Fruit fly (Drosophila melanogaster) whole organism, embryonic: ENCODE data around the gene slmo.
A peak's percentile ranks its signal among the peaks of the same experiment; 100 is the strongest.

Source experiments
- B-H2 ChIP-seq: fragments of 200-800 bp; sonication (Bioruptor generic); optimal IDR thresholded peaks from 2 replicates; lab custom pipeline; 2018; ENCODE audit warnings: missing biosample characterization, mild to moderate bottlenecking, missing genetic modification characterization
- Blimp-1 ChIP-seq: fragments of 200-800 bp; sonication (Bioruptor generic); optimal IDR thresholded peaks from 3 replicates; lab custom pipeline; 2018; ENCODE audit warnings: missing biosample characterization, missing genetic modification characterization, mild to moderate bottlenecking, moderate library complexity, missing genetic modification reagents
- CG10274 ChIP-seq: fragments of 200-800 bp; sonication (Bioruptor generic); optimal IDR thresholded peaks from 3 replicates; lab custom pipeline; 2017; ENCODE audit warnings: missing biosample characterization, mild to moderate bottlenecking, missing genetic modification characterization
- CG10543 ChIP-seq: fragments of 200-800 bp; sonication (Bioruptor generic); optimal IDR thresholded peaks from 3 replicates; lab custom pipeline; 2017; ENCODE audit warnings: missing biosample characterization, mild to moderate bottlenecking, missing genetic modification characterization, moderate library complexity
- CG11696 ChIP-seq: fragments of 200-800 bp; sonication (Bioruptor generic); IDR thresholded peaks from 2 replicates; pipeline ENCODE4 v1.3.6; 2022; ENCODE audit warnings: missing biosample characterization, missing genetic modification characterization
- CG11723 ChIP-seq: fragments of 200-800 bp; sonication (Bioruptor generic); optimal IDR thresholded peaks from 2 replicates; lab custom pipeline; 2017; ENCODE audit warnings: missing biosample characterization, mild to moderate bottlenecking, missing genetic modification characterization
- CG12391 ChIP-seq: fragments of 200-800 bp; sonication (Bioruptor generic); optimal IDR thresholded peaks from 3 replicates; lab custom pipeline; 2018; ENCODE audit warnings: missing biosample characterization, mild to moderate bottlenecking, missing genetic modification characterization, moderate library complexity
- CG12744 ChIP-seq: fragments of 200-800 bp; sonication (Bioruptor generic); optimal IDR thresholded peaks from 2 replicates; lab custom pipeline; 2016; ENCODE audit warnings: missing biosample characterization, missing genetic modification characterization
- CG13894 ChIP-seq: fragments of 200-800 bp; sonication (Bioruptor generic); optimal IDR thresholded peaks from 3 replicates; lab custom pipeline; 2018; ENCODE audit warnings: missing biosample characterization, mild to moderate bottlenecking, missing genetic modification characterization, moderate library complexity
- CG15696 ChIP-seq: fragments of 200-800 bp; sonication (Bioruptor generic); optimal IDR thresholded peaks from 2 replicates; lab custom pipeline; 2019; ENCODE audit warnings: missing biosample characterization, mild to moderate bottlenecking, missing genetic modification characterization, moderate library complexity
- CG17361 ChIP-seq: fragments of 200-800 bp; sonication (Bioruptor generic); IDR thresholded peaks from 3 replicates; pipeline ENCODE4 v1.3.6; 2022; ENCODE audit warnings: missing biosample characterization, missing genetic modification characterization
- CG17612 ChIP-seq: fragments of 200-800 bp; sonication (Bioruptor generic); IDR thresholded peaks from 2 replicates; pipeline ENCODE4 v1.3.6; 2022; ENCODE audit warnings: missing biosample characterization, missing genetic modification characterization
- CG17802 ChIP-seq: fragments of 200-800 bp; sonication (Bioruptor generic); optimal IDR thresholded peaks from 2 replicates; lab custom pipeline; 2018; ENCODE audit warnings: missing biosample characterization, mild to moderate bottlenecking, missing genetic modification characterization, moderate library complexity
- CG2889 ChIP-seq: fragments of 200-800 bp; sonication (Bioruptor generic); IDR thresholded peaks from 3 replicates; pipeline ENCODE4 v1.3.6; 2022; ENCODE audit warnings: missing biosample characterization, missing genetic modification characterization
- CG3065 ChIP-seq: fragments of 200-800 bp; sonication (Bioruptor generic); optimal IDR thresholded peaks from 2 replicates; lab custom pipeline; 2016; ENCODE audit warnings: missing biosample characterization, missing genetic modification characterization
- CG34422 ChIP-seq: fragments of 200-800 bp; sonication (Bioruptor generic); IDR thresholded peaks from 3 replicates; pipeline ENCODE4 v1.3.6; 2022; ENCODE audit warnings: missing biosample characterization, missing genetic modification characterization
- CG43689 ChIP-seq: fragments of 200-800 bp; sonication (Bioruptor generic); IDR thresholded peaks from 2 replicates; pipeline ENCODE4 v1.3.6; 2022; ENCODE audit warnings: missing biosample characterization, missing genetic modification characterization
- CG5953 ChIP-seq: fragments of 200-800 bp; sonication (Bioruptor generic); IDR thresholded peaks from 2 replicates; pipeline ENCODE4 v1.3.6; 2022; ENCODE audit warnings: missing biosample characterization, missing genetic modification characterization
- CG6254 ChIP-seq: fragments of 200-800 bp; sonication (Bioruptor generic); optimal IDR thresholded peaks from 3 replicates; lab custom pipeline; 2017; ENCODE audit warnings: mild to moderate bottlenecking, missing biosample characterization, missing genetic modification reagents, missing genetic modification characterization
- Camta ChIP-seq: fragments of 200-800 bp; sonication (Bioruptor generic); optimal IDR thresholded peaks from 2 replicates; lab custom pipeline; 2016; ENCODE audit warnings: missing biosample characterization, missing genetic modification characterization
- D ChIP-seq, 2 experiments: fragments of 200-800 bp in 1 of 2; fragments of >200 bp in 1 of 2; sonication (Bioruptor generic) in 1 of 2; optimal IDR thresholded peaks; 2 replicates in 1 of 2; 3 replicates in 1 of 2; lab custom pipeline; 2017; ENCODE audit warnings: mild to moderate bottlenecking in 1 of 2, missing biosample characterization in 1 of 2, missing genetic modification characterization in 1 of 2, missing genetic modification reagents in 1 of 2
- Deaf1 ChIP-seq: fragments of 200-800 bp; optimal IDR thresholded peaks from 3 replicates; lab custom pipeline; 2019; ENCODE audit warnings: missing biosample characterization, mild to moderate bottlenecking, missing genetic modification characterization, moderate library complexity
- E2f2 ChIP-seq: fragments of 200-800 bp; sonication (Bioruptor generic); IDR thresholded peaks from 2 replicates; pipeline ENCODE4 v1.3.6; 2022; ENCODE audit warnings: missing biosample characterization, missing genetic modification characterization
- ERR ChIP-seq: fragments of 200-800 bp; sonication (Bioruptor generic); optimal IDR thresholded peaks from 2 replicates; lab custom pipeline; 2016; ENCODE audit warnings: missing biosample characterization, missing genetic modification characterization
- Gug ChIP-seq: fragments of 200-800 bp; sonication (Bioruptor generic); IDR thresholded peaks from 4 replicates; pipeline ENCODE4 v1.3.6; 2022; ENCODE audit warnings: missing biosample characterization, missing genetic modification characterization
- HLHmδ ChIP-seq: fragments of 200-800 bp; sonication (Bioruptor generic); optimal IDR thresholded peaks from 2 replicates; lab custom pipeline; 2018; ENCODE audit warnings: missing biosample characterization, mild to moderate bottlenecking, missing genetic modification characterization, moderate library complexity
- HmgZ ChIP-seq: fragments of 200-800 bp; sonication (Bioruptor generic); optimal IDR thresholded peaks from 2 replicates; lab custom pipeline; 2018; ENCODE audit warnings: missing biosample characterization, mild to moderate bottlenecking, missing genetic modification characterization
- Hr3 ChIP-seq: fragments of 200-800 bp; sonication (Bioruptor generic); optimal IDR thresholded peaks from 3 replicates; lab custom pipeline; 2016; ENCODE audit warnings: missing biosample characterization, missing genetic modification characterization
- Med ChIP-seq: fragments of 200-800 bp; sonication (Bioruptor generic); peaks from one replicate; lab custom pipeline; 2016; ENCODE audit warnings: missing biosample characterization, missing genetic modification characterization, mild to moderate bottlenecking, inconsistent platforms, moderate library complexity
- Pdp1 ChIP-seq, 2 experiments: fragments of 200-800 bp; sonication (Bioruptor generic); optimal IDR thresholded peaks; 3 replicates each; lab custom pipeline; 2016; ENCODE audit warnings: missing biosample characterization in 2 of 2, missing genetic modification characterization in 2 of 2, mild to moderate bottlenecking in 1 of 2, moderate library complexity in 1 of 2
- bowl ChIP-seq: fragments of 200-800 bp; sonication (Bioruptor generic); IDR thresholded peaks from 2 replicates; pipeline ENCODE4 v1.3.6; 2022; ENCODE audit warnings: missing biosample characterization, missing genetic modification characterization
- cg ChIP-seq: fragments of 200-800 bp; sonication (Bioruptor generic); optimal IDR thresholded peaks from 3 replicates; lab custom pipeline; 2019; ENCODE audit warnings: missing biosample characterization, mild to moderate bottlenecking, missing genetic modification characterization, moderate library complexity
- chm ChIP-seq: fragments of 200-800 bp; sonication (Bioruptor generic); IDR thresholded peaks from 2 replicates; pipeline ENCODE4 v1.3.6; 2022; ENCODE audit warnings: missing biosample characterization, missing genetic modification characterization
- crc ChIP-seq: fragments of 200-800 bp; sonication (Bioruptor generic); optimal IDR thresholded peaks from 2 replicates; lab custom pipeline; 2016; ENCODE audit warnings: missing biosample characterization, missing genetic modification characterization
- crol ChIP-seq: fragments of 200-800 bp; sonication (Bioruptor generic); IDR thresholded peaks from 2 replicates; pipeline ENCODE4 v1.3.6; 2022; ENCODE audit warnings: missing biosample characterization, missing genetic modification characterization
- dati ChIP-seq: fragments of 200-800 bp; sonication (Bioruptor generic); IDR thresholded peaks from 2 replicates; pipeline ENCODE4 v1.3.6; 2022; ENCODE audit warnings: missing biosample characterization, missing genetic modification characterization
- en ChIP-seq: fragments of 200-800 bp; sonication (Bioruptor generic); optimal IDR thresholded peaks from 2 replicates; lab custom pipeline; 2016; ENCODE audit warnings: missing biosample characterization, missing genetic modification characterization
- ewg ChIP-seq: fragments of 200-800 bp; sonication (Bioruptor generic); optimal IDR thresholded peaks from 3 replicates; lab custom pipeline; 2017; ENCODE audit warnings: mild to moderate bottlenecking, missing biosample characterization, missing genetic modification reagents, missing genetic modification characterization
- gce ChIP-seq: fragments of 200-800 bp; sonication (Bioruptor generic); IDR thresholded peaks from 3 replicates; pipeline ENCODE4 v1.3.6; 2022; ENCODE audit warnings: missing biosample characterization, missing genetic modification characterization
- hbn ChIP-seq: fragments of 200-800 bp; sonication (Bioruptor generic); IDR thresholded peaks from 2 replicates; pipeline ENCODE4 v1.3.6; 2022; ENCODE audit warnings: missing biosample characterization, missing genetic modification characterization; ENCODE audit not compliant: partially characterized antibody
- ind ChIP-seq: fragments of 200-800 bp; sonication (Bioruptor generic); optimal IDR thresholded peaks from 3 replicates; lab custom pipeline; 2016; ENCODE audit warnings: missing biosample characterization, missing genetic modification characterization
- lmd ChIP-seq: fragments of 200-800 bp; sonication (Bioruptor generic); IDR thresholded peaks from 2 replicates; pipeline ENCODE4 v1.3.6; 2022; ENCODE audit warnings: missing biosample characterization, missing genetic modification characterization
- nerfin-1 ChIP-seq: fragments of 200-800 bp; sonication (Bioruptor generic); optimal IDR thresholded peaks from 3 replicates; lab custom pipeline; 2019; ENCODE audit warnings: missing biosample characterization, mild to moderate bottlenecking, missing genetic modification characterization, moderate library complexity
- nom ChIP-seq: fragments of 200-800 bp; sonication (Bioruptor generic); optimal IDR thresholded peaks from 2 replicates; lab custom pipeline; 2017; ENCODE audit warnings: missing biosample characterization, missing genetic modification characterization, mild to moderate bottlenecking, moderate library complexity, missing genetic modification reagents
- pho ChIP-seq: fragments of 200-800 bp; sonication (Bioruptor generic); optimal IDR thresholded peaks from 2 replicates; lab custom pipeline; 2016; ENCODE audit warnings: missing biosample characterization, missing genetic modification characterization
- pnt ChIP-seq: fragments of 200-800 bp; sonication (Bioruptor generic); optimal IDR thresholded peaks from 3 replicates; lab custom pipeline; 2016; ENCODE audit warnings: missing biosample characterization, missing genetic modification characterization
- pros ChIP-seq: fragments of 200-800 bp; sonication (Bioruptor generic); optimal IDR thresholded peaks from 3 replicates; lab custom pipeline; 2019; ENCODE audit warnings: missing biosample characterization, mild to moderate bottlenecking, missing genetic modification characterization, moderate library complexity
- rib ChIP-seq: fragments of 200-800 bp; sonication (Bioruptor generic); IDR thresholded peaks from 2 replicates; pipeline ENCODE4 v1.3.6; 2022; ENCODE audit warnings: missing biosample characterization, missing genetic modification characterization
- sima ChIP-seq: fragments of 200-800 bp; sonication (Bioruptor generic); optimal IDR thresholded peaks from 2 replicates; lab custom pipeline; 2016; ENCODE audit warnings: missing biosample characterization, missing genetic modification characterization
- sqz ChIP-seq: fragments of 200-800 bp; sonication (Bioruptor generic); optimal IDR thresholded peaks from 3 replicates; lab custom pipeline; 2018; ENCODE audit warnings: missing biosample characterization, mild to moderate bottlenecking, missing genetic modification characterization

The slmo gene

dm6 chr2L:6075345-6075744 lies 26.8 kb upstream of the slmo start (continued):
- no peak for TF ChIP-seq CG10274 (GFP tag; lab: Kevin White, UChicago)
- TF ChIP-seq CG6254 (GFP tag; lab: Kevin White, UChicago) = peak; percentile 33
- no peak for TF ChIP-seq sima (GFP tag; lab: Kevin White, UChicago)
- no peak for TF ChIP-seq pnt (GFP tag; lab: Kevin White, UChicago)
- no peak for TF ChIP-seq CG17802
- TF ChIP-seq Gug (GFP tag; lab: Robert Waterston, UW) = no peak
- TF ChIP-seq B-H2 (GFP tag; lab: Kevin White, UChicago) = no peak
- TF ChIP-seq Hr3 (GFP tag; lab: Kevin White, UChicago) = peak; percentile 43
- TF ChIP-seq CG11696 (GFP tag; lab: Robert Waterston, UW) = no peak
- TF ChIP-seq nerfin-1 = peak; percentile 34
- TF ChIP-seq CG12391 = no peak
- no peak for TF ChIP-seq CG15696 (tag; lab: Kevin White, UChicago)
- TF ChIP-seq dati (GFP tag; lab: Robert Waterston, UW) = no peak

- peak; percentile 72 for TF ChIP-seq sqz (GFP tag; lab: Kevin White, UChicago)
- no peak for TF ChIP-seq Pdp1 (GFP tag; optimal IDR thresholded peaks at IDR 0.05; lab: Kevin White, UChicago)
- TF ChIP-seq en = no peak
- TF ChIP-seq CG12744 = no peak
- 0 out of 2 replicates have a peak, but pooled peaks have one; percentile 27 for TF ChIP-seq bowl (GFP tag; lab: Robert Waterston, UW)
- no peak for TF ChIP-seq CG17361 (GFP tag; lab: Robert Waterston, UW)
- TF ChIP-seq ind (GFP tag; lab: Kevin White, UChicago) = no peak
- no peak for TF ChIP-seq CG43689 (GFP tag; lab: Robert Waterston, UW)
- no peak for TF ChIP-seq nom (GFP tag; lab: Kevin White, UChicago)
- peak; percentile 39 for TF ChIP-seq CG10543 (GFP tag; lab: Kevin White, UChicago)
- no peak for TF ChIP-seq CG5953 (GFP tag; lab: Robert Waterston, UW)
- TF ChIP-seq Deaf1 (tag; lab: Kevin White, UChicago) = peak; percentile 43
- TF ChIP-seq CG11723 = no peak
- no peak for TF ChIP-seq ERR
- peak; percentile 60; the same call in 1 of the 2 replicates for TF ChIP-seq crol (GFP tag; lab: Robert Waterston, UW)
- TF ChIP-seq CG3065 (GFP tag; lab: Kevin White, UChicago) = no peak
- 0 out of 2 replicates have a peak, but pooled peaks have one; percentile 43 for TF ChIP-seq rib (GFP tag; lab: Robert Waterston, UW)
- TF ChIP-seq dati (GFP tag; lab: Robert Waterston, UW) = no peak
- TF ChIP-seq CG2889 (GFP tag; lab: Robert Waterston, UW) = 0 out of 3 replicates have a peak, but pooled peaks have one; percentile 19
- TF ChIP-seq CG34422 = 0 out of 3 replicates have a peak, but pooled peaks have one; percentile 20
- peak; percentile 20 for TF ChIP-seq HLHmδ (GFP tag; lab: Kevin White, UChicago)
- no peak for TF ChIP-seq gce (GFP tag; lab: Robert Waterston, UW)
- no peak for TF ChIP-seq hbn (GFP tag; lab: Robert Waterston, UW)
- TF ChIP-seq chm (GFP tag; lab: Robert Waterston, UW) = no peak
- no peak for TF ChIP-seq Camta
- peak; percentile 28 for TF ChIP-seq pros (GFP tag; lab: Kevin White, UChicago)
- no peak for TF ChIP-seq HmgZ
- TF ChIP-seq pho (GFP tag; lab: Kevin White, UChicago) = no peak
- no peak for TF ChIP-seq E2f2 (GFP tag; lab: Robert Waterston, UW)
- no peak for TF ChIP-seq ewg (GFP tag; lab: Kevin White, UChicago)
- TF ChIP-seq crc (GFP tag; lab: Kevin White, UChicago) = no peak
- peak; percentile 92 for TF ChIP-seq Blimp-1 (GFP tag; lab: Kevin White, UChicago)
- TF ChIP-seq CG13894 (tag; lab: Kevin White, UChicago) = peak; percentile 41
- peak; percentile 60 for TF ChIP-seq Med (GFP tag; lab: Kevin White, UChicago)
- TF ChIP-seq CG17612 = no peak
- TF ChIP-seq cg (GFP tag; lab: Kevin White, UChicago) = peak; percentile 2
- no peak for TF ChIP-seq D (optimal IDR thresholded peaks at IDR 0.05; lab: Kevin White, UChicago)
- TF ChIP-seq D (GFP tag; optimal IDR thresholded peaks at IDR 0.05; lab: Kevin White, UChicago) = no peak
- TF ChIP-seq lmd (GFP tag; lab: Robert Waterston, UW) = no peak
Observed at dm6 chr2L:6074314-6074713, 25.8 kb upstream of the slmo start.
